Fruit fly (Drosophila melanogaster) whole organism, embryonic: ENCODE results near the gene CG5068.

ENCODE experiments used
- Atf3 ChIP-seq: fragments of 200-800 bp; sonication (Bioruptor generic); optimal IDR thresholded peaks from 3 replicates; lab custom pipeline; 2016; ENCODE audit warnings: missing biosample characterization, missing genetic modification characterization
- BEAF-32 ChIP-seq: fragments of 200-800 bp; sonication (Bioruptor generic); optimal IDR thresholded peaks from 3 replicates; lab custom pipeline; 2017; ENCODE audit warnings: missing biosample characterization, missing genetic modification characterization, mild to moderate bottlenecking, moderate library complexity, missing genetic modification reagents
- CG10267 ChIP-seq: fragments of 200-800 bp; sonication (Bioruptor generic); optimal IDR thresholded peaks from 2 replicates; lab custom pipeline; 2018; ENCODE audit warnings: missing biosample characterization, mild to moderate bottlenecking, missing genetic modification characterization, moderate library complexity
- CG10431 ChIP-seq: fragments of 200-800 bp; sonication (Bioruptor generic); optimal IDR thresholded peaks from 3 replicates; lab custom pipeline; 2018; ENCODE audit warnings: missing biosample characterization, mild to moderate bottlenecking, missing genetic modification characterization
- CG10979 ChIP-seq: fragments of 200-800 bp; sonication (Bioruptor generic); optimal IDR thresholded peaks from 2 replicates; lab custom pipeline; 2018; ENCODE audit warnings: missing biosample characterization, mild to moderate bottlenecking, missing genetic modification characterization, moderate library complexity
- CG11560 ChIP-seq: fragments of 200-800 bp; sonication (Bioruptor generic); IDR thresholded peaks from 3 replicates; pipeline ENCODE4 v1.3.6; 2022; ENCODE audit warnings: missing biosample characterization, missing genetic modification characterization
- CG12391 ChIP-seq: fragments of 200-800 bp; sonication (Bioruptor generic); optimal IDR thresholded peaks from 3 replicates; lab custom pipeline; 2018; ENCODE audit warnings: missing biosample characterization, mild to moderate bottlenecking, missing genetic modification characterization, moderate library complexity
- CG13296 ChIP-seq: fragments of 200-800 bp; sonication (Bioruptor generic); optimal IDR thresholded peaks from 3 replicates; lab custom pipeline; 2018; ENCODE audit warnings: missing biosample characterization, mild to moderate bottlenecking, missing genetic modification characterization
- CG15479 ChIP-seq: fragments of 200-800 bp; sonication (Bioruptor generic); optimal IDR thresholded peaks from 3 replicates; lab custom pipeline; 2019; ENCODE audit warnings: missing biosample characterization, mild to moderate bottlenecking, missing genetic modification characterization, moderate library complexity
- CG17359 ChIP-seq: fragments of 200-800 bp; sonication (Bioruptor generic); optimal IDR thresholded peaks from 3 replicates; lab custom pipeline; 2018; ENCODE audit warnings: missing biosample characterization, mild to moderate bottlenecking, missing genetic modification characterization, moderate library complexity
- CG17361 ChIP-seq: fragments of 200-800 bp; sonication (Bioruptor generic); IDR thresholded peaks from 3 replicates; pipeline ENCODE4 v1.3.6; 2022; ENCODE audit warnings: missing biosample characterization, missing genetic modification characterization
- CG42726 ChIP-seq: fragments of 200-800 bp; sonication (Bioruptor generic); IDR thresholded peaks from 2 replicates; pipeline ENCODE4 v1.3.6; 2022; ENCODE audit warnings: missing biosample characterization, missing genetic modification characterization; ENCODE audit not compliant: partially characterized antibody
- CG4282 ChIP-seq: fragments of 200-800 bp; sonication (Bioruptor generic); optimal IDR thresholded peaks from 2 replicates; lab custom pipeline; 2016; ENCODE audit warnings: missing biosample characterization, missing genetic modification characterization
- CG4360 ChIP-seq: fragments of 200-800 bp; sonication (Bioruptor generic); IDR thresholded peaks from 2 replicates; pipeline ENCODE4 v1.3.6; 2022; ENCODE audit warnings: missing biosample characterization, missing genetic modification characterization
- CG6654 ChIP-seq: fragments of 200-800 bp; sonication (Bioruptor generic); optimal IDR thresholded peaks from 2 replicates; lab custom pipeline; 2017; ENCODE audit warnings: missing biosample characterization, mild to moderate bottlenecking, missing genetic modification characterization
- CG6813 ChIP-seq: fragments of 200-800 bp; sonication (Bioruptor generic); optimal IDR thresholded peaks from 2 replicates; lab custom pipeline; 2017; ENCODE audit warnings: missing biosample characterization, missing genetic modification characterization, mild to moderate bottlenecking, moderate library complexity, missing genetic modification reagents
- CG7357 ChIP-seq: fragments of 200-800 bp; sonication (Bioruptor generic); IDR thresholded peaks from 3 replicates; pipeline ENCODE4 v1.3.6; 2022; ENCODE audit warnings: missing biosample characterization, missing genetic modification characterization
- CG8388 ChIP-seq: fragments of 200-800 bp; sonication (Bioruptor generic); optimal IDR thresholded peaks from 2 replicates; lab custom pipeline; 2019; ENCODE audit warnings: missing biosample characterization, mild to moderate bottlenecking, missing genetic modification characterization, moderate library complexity
- CG9932 ChIP-seq: fragments of 200-800 bp; sonication (Bioruptor generic); IDR thresholded peaks from 2 replicates; pipeline ENCODE4 v1.3.6; 2022; ENCODE audit warnings: missing biosample characterization, missing genetic modification characterization
- D19B ChIP-seq: fragments of 200-800 bp; sonication (Bioruptor generic); optimal IDR thresholded peaks from 2 replicates; lab custom pipeline; 2017; ENCODE audit warnings: missing biosample characterization, mild to moderate bottlenecking, missing genetic modification characterization
- Dbx ChIP-seq: fragments of 200-800 bp; sonication (Bioruptor generic); IDR thresholded peaks from 3 replicates; pipeline ENCODE4 v1.3.6; 2022; ENCODE audit warnings: missing biosample characterization, missing genetic modification characterization
- Drgx ChIP-seq: fragments of 200-800 bp; sonication (Bioruptor generic); IDR thresholded peaks from 2 replicates; pipeline ENCODE4 v1.3.6; 2022; ENCODE audit warnings: missing biosample characterization, missing genetic modification characterization
- Gug ChIP-seq: fragments of 200-800 bp; sonication (Bioruptor generic); IDR thresholded peaks from 4 replicates; pipeline ENCODE4 v1.3.6; 2022; ENCODE audit warnings: missing biosample characterization, missing genetic modification characterization
- HLHmδ ChIP-seq: fragments of 200-800 bp; sonication (Bioruptor generic); optimal IDR thresholded peaks from 2 replicates; lab custom pipeline; 2018; ENCODE audit warnings: missing biosample characterization, mild to moderate bottlenecking, missing genetic modification characterization, moderate library complexity
- Hand ChIP-seq: fragments of 200-800 bp; sonication (Bioruptor generic); optimal IDR thresholded peaks from 2 replicates; lab custom pipeline; 2017; ENCODE audit warnings: mild to moderate bottlenecking, missing biosample characterization, missing genetic modification reagents, missing genetic modification characterization
- Hey ChIP-seq: fragments of 200-800 bp; sonication (Bioruptor generic); optimal IDR thresholded peaks from 3 replicates; lab custom pipeline; 2018; ENCODE audit warnings: missing biosample characterization, mild to moderate bottlenecking, missing genetic modification characterization
- Hr51 ChIP-seq, 2 experiments: fragments of 200-800 bp; sonication (Bioruptor generic); optimal IDR thresholded peaks; 2 replicates in 1 of 2; 3 replicates in 1 of 2; lab custom pipeline; 2016 to 2018; ENCODE audit warnings: missing biosample characterization in 2 of 2, missing genetic modification characterization in 2 of 2, mild to moderate bottlenecking in 1 of 2, moderate library complexity in 1 of 2
- Max ChIP-seq: fragments of 200-800 bp; sonication (Bioruptor generic); optimal IDR thresholded peaks from 2 replicates; lab custom pipeline; 2016; ENCODE audit warnings: missing biosample characterization, mild to moderate bottlenecking, missing genetic modification characterization
- Neu2 ChIP-seq: fragments of 200-800 bp; sonication (Bioruptor generic); optimal IDR thresholded peaks from 3 replicates; lab custom pipeline; 2016; ENCODE audit warnings: missing biosample characterization, missing genetic modification characterization, borderline replicate concordance
- Pdp1 ChIP-seq, 2 experiments: fragments of 200-800 bp; sonication (Bioruptor generic); optimal IDR thresholded peaks; 3 replicates each; lab custom pipeline; 2016; ENCODE audit warnings: missing biosample characterization in 2 of 2, missing genetic modification characterization in 2 of 2, mild to moderate bottlenecking in 1 of 2, moderate library complexity in 1 of 2
- Ptx1 ChIP-seq: fragments of 200-800 bp; sonication (Bioruptor generic); IDR thresholded peaks from 2 replicates; pipeline ENCODE4 v1.3.6; 2022; ENCODE audit warnings: missing biosample characterization, missing genetic modification characterization
- Taf1 ChIP-seq: fragments of 200-800 bp; sonication (Bioruptor generic); IDR thresholded peaks from 2 replicates; pipeline ENCODE4 v1.3.6; 2022; ENCODE audit warnings: missing biosample characterization, missing genetic modification characterization
- Tbp ChIP-seq: fragments of >200 bp; optimal IDR thresholded peaks from 2 replicates; lab custom pipeline; 2018; ENCODE audit warnings: missing biosample characterization, missing genetic modification characterization
- bowl ChIP-seq: fragments of 200-800 bp; sonication (Bioruptor generic); IDR thresholded peaks from 2 replicates; pipeline ENCODE4 v1.3.6; 2022; ENCODE audit warnings: missing biosample characterization, missing genetic modification characterization
- bsh ChIP-seq, 2 experiments: fragments of 200-800 bp; sonication (Bioruptor generic); optimal IDR thresholded peaks; 2 replicates each; lab custom pipeline; 2017 to 2018; ENCODE audit warnings: mild to moderate bottlenecking in 2 of 2, missing biosample characterization in 2 of 2, missing genetic modification characterization in 2 of 2, moderate library complexity in 1 of 2
- dmrt99B ChIP-seq: fragments of 200-800 bp; sonication (Bioruptor generic); optimal IDR thresholded peaks from 2 replicates; lab custom pipeline; 2018; ENCODE audit warnings: missing biosample characterization, mild to moderate bottlenecking, missing genetic modification characterization, moderate library complexity
- ems ChIP-seq: fragments of 200-800 bp; sonication (Bioruptor generic); optimal IDR thresholded peaks from 3 replicates; lab custom pipeline; 2016; ENCODE audit warnings: missing biosample characterization, missing genetic modification characterization
- fd102C ChIP-seq: fragments of 200-800 bp; sonication (Bioruptor generic); optimal IDR thresholded peaks from 2 replicates; lab custom pipeline; 2018; ENCODE audit warnings: missing biosample characterization, mild to moderate bottlenecking, missing genetic modification characterization, moderate library complexity
- ham ChIP-seq: fragments of 200-800 bp; sonication (Bioruptor generic); IDR thresholded peaks from 2 replicates; pipeline ENCODE4 v1.3.6; 2022; ENCODE audit warnings: missing biosample characterization, missing genetic modification characterization
- mam ChIP-seq: fragments of 200-800 bp; sonication (Bioruptor generic); optimal IDR thresholded peaks from 3 replicates; lab custom pipeline; 2016; ENCODE audit warnings: missing biosample characterization, missing genetic modification characterization
- otp ChIP-seq: fragments of 200-800 bp; sonication (Bioruptor generic); IDR thresholded peaks from 3 replicates; pipeline ENCODE4, ENCODE4 v1.3.6; 2022; ENCODE audit warnings: missing biosample characterization, missing genetic modification characterization
- pho ChIP-seq: fragments of 200-800 bp; sonication (Bioruptor generic); optimal IDR thresholded peaks from 2 replicates; lab custom pipeline; 2016; ENCODE audit warnings: missing biosample characterization, missing genetic modification characterization
- pita ChIP-seq: fragments of 200-800 bp; sonication (Bioruptor generic); optimal IDR thresholded peaks from 2 replicates; lab custom pipeline; 2017; ENCODE audit warnings: missing biosample characterization, mild to moderate bottlenecking, missing genetic modification characterization
- prd ChIP-seq, 3 experiments: fragments of >200 bp in 2 of 3; fragments of 200-800 bp in 1 of 3; sonication (Bioruptor generic) in 1 of 3; optimal IDR thresholded peaks in 2 of 3; IDR thresholded peaks in 1 of 3; 2 replicates in 2 of 3; 3 replicates in 1 of 3; pipeline versions ENCODE4 v1.3.6 to Lab custom; 2017 to 2022; ENCODE audit warnings: missing biosample characterization in 1 of 3, missing genetic modification characterization in 1 of 3
- pros ChIP-seq: fragments of 200-800 bp; sonication (Bioruptor generic); optimal IDR thresholded peaks from 3 replicates; lab custom pipeline; 2019; ENCODE audit warnings: missing biosample characterization, mild to moderate bottlenecking, missing genetic modification characterization, moderate library complexity
- sc ChIP-seq, 3 experiments: fragments of >200 bp in 2 of 3; fragments of 200-800 bp in 1 of 3; sonication (Bioruptor generic) in 1 of 3; optimal IDR thresholded peaks; 2 replicates in 2 of 3; 3 replicates in 1 of 3; lab custom pipeline; 2017; ENCODE audit warnings: mild to moderate bottlenecking in 1 of 3, missing biosample characterization in 1 of 3, missing genetic modification characterization in 1 of 3, missing genetic modification reagents in 1 of 3
- sima ChIP-seq: fragments of 200-800 bp; sonication (Bioruptor generic); optimal IDR thresholded peaks from 2 replicates; lab custom pipeline; 2016; ENCODE audit warnings: missing biosample characterization, missing genetic modification characterization
- tup ChIP-seq: fragments of 200-800 bp; sonication (Bioruptor generic); optimal IDR thresholded peaks from 2 replicates; lab custom pipeline; 2016; ENCODE audit warnings: missing biosample characterization, mild to moderate bottlenecking, missing genetic modification characterization, moderate library complexity
- yki ChIP-seq: fragments of >200 bp; optimal IDR thresholded peaks from 3 replicates; lab custom pipeline; 2018
- zen ChIP-seq: fragments of 200-800 bp; sonication (Bioruptor generic); optimal IDR thresholded peaks from 3 replicates; lab custom pipeline; 2018; ENCODE audit warnings: missing biosample characterization, mild to moderate bottlenecking, missing genetic modification characterization, moderate library complexity

The CG5068 gene

DNA sequence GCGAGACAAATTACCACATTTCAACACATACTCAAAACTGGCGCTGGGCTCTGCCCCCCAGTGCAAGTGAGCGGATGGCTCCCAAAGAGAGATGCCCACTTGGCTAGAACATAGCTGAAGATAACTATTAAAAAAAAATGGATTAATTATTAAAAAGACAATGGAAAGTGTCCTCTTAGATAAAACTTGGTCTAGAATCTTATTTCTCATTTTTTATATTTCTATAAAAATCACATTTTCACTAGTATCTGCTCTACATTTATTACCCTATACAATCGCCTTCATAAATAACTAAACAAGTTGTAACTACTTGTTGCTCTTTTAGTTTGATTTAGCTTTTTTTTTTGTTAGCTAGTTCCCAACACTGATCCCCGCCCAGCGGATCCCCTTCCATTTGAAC, 46.4 kb downstream of the CG5068 start (continued):
- peak; percentile 0 for TF ChIP-seq CG6654 (GFP tag; lab: Kevin White, UChicago)
- TF ChIP-seq CG17361 (GFP tag; lab: Robert Waterston, UW) = no peak
- no peak for TF ChIP-seq bowl (GFP tag; lab: Robert Waterston, UW)
- peak in 1 of 2 experiments; percentile 42 for TF ChIP-seq Hr51 (GFP tag; optimal IDR thresholded peaks at IDR 0.05; lab: Kevin White, UChicago)
- no peak for TF ChIP-seq zen (tag; lab: Kevin White, UChicago)
- no peak for TF ChIP-seq mam
- TF ChIP-seq ham (GFP tag; lab: Robert Waterston, UW) = no peak
- no peak for TF ChIP-seq pita (GFP tag; lab: Kevin White, UChicago)
- TF ChIP-seq dmrt99B (tag; lab: Kevin White, UChicago) = peak; percentile 28
- TF ChIP-seq CG12391 (tag; lab: Kevin White, UChicago) = peak; percentile 38
- no peak for TF ChIP-seq CG4360 (GFP tag; lab: Robert Waterston, UW)
- peak; percentile 21 for TF ChIP-seq CG10267
- no peak for TF ChIP-seq Dbx (GFP tag; lab: Robert Waterston, UW)
- TF ChIP-seq fd102C (GFP tag; lab: Kevin White, UChicago) = no peak
- no peak for TF ChIP-seq Taf1 (GFP tag; lab: Robert Waterston, UW)
- TF ChIP-seq Hey (tag; lab: Kevin White, UChicago) = no peak
- no peak for TF ChIP-seq Gug (GFP tag; lab: Robert Waterston, UW)
- no peak for TF ChIP-seq sc (optimal IDR thresholded peaks at IDR 0.05; lab: Kevin White, UChicago)
- peak; percentile 34 for TF ChIP-seq sc (GFP tag; optimal IDR thresholded peaks at IDR 0.05; lab: Kevin White, UChicago)
- no peak for TF ChIP-seq prd (optimal IDR thresholded peaks at IDR 0.05; lab: Kevin White, UChicago)
- TF ChIP-seq prd (GFP tag; IDR thresholded peaks at IDR 0.05; lab: Robert Waterston, UW) = no peak
- no peak for TF ChIP-seq Atf3 (GFP tag; lab: Kevin White, UChicago)
- TF ChIP-seq CG10979 (tag; lab: Kevin White, UChicago) = peak; percentile 54
- no peak for TF ChIP-seq CG10431
- no peak for TF ChIP-seq pho (GFP tag; lab: Kevin White, UChicago)
- TF ChIP-seq otp = no peak
- TF ChIP-seq ems = no peak
- TF ChIP-seq CG9932 (GFP tag; lab: Robert Waterston, UW) = no peak
- TF ChIP-seq Tbp (GFP tag; lab: Kevin White, UChicago) = no peak
- peak; percentile 32 for TF ChIP-seq CG17359 (tag; lab: Kevin White, UChicago)
- no peak for TF ChIP-seq yki (lab: Kevin White, UChicago)
- TF ChIP-seq CG42726 = no peak
- TF ChIP-seq Max = no peak
- no peak for TF ChIP-seq sima
- TF ChIP-seq CG15479 (GFP tag; lab: Kevin White, UChicago) = no peak
- TF ChIP-seq CG11560 (tag; lab: Robert Waterston, UW) = no peak
- TF ChIP-seq Neu2 (GFP tag; lab: Kevin White, UChicago) = no peak
- TF ChIP-seq Hand (GFP tag; lab: Kevin White, UChicago) = no peak
- TF ChIP-seq CG7357 (GFP tag; lab: Robert Waterston, UW) = no peak
- no peak for TF ChIP-seq CG13296 (GFP tag; lab: Kevin White, UChicago)
- TF ChIP-seq HLHmδ (GFP tag; lab: Kevin White, UChicago) = no peak
- TF ChIP-seq pros (GFP tag; lab: Kevin White, UChicago) = no peak
- no peak for TF ChIP-seq D19B
- no peak for TF ChIP-seq BEAF-32
- no peak for TF ChIP-seq CG6813 (GFP tag; lab: Kevin White, UChicago)
- no peak for TF ChIP-seq tup
- peak; percentile 31; the same call in 1 of the 2 replicates for TF ChIP-seq Ptx1 (GFP tag; lab: Robert Waterston, UW)
- no peak for TF ChIP-seq CG4282
- no peak for TF ChIP-seq CG8388 (GFP tag; lab: Kevin White, UChicago)
- TF ChIP-seq Drgx (GFP tag; lab: Robert Waterston, UW) = no peak
- peak in 1 of 2 experiments; percentile 45 for TF ChIP-seq bsh (GFP tag; optimal IDR thresholded peaks at IDR 0.05; lab: Kevin White, UChicago)
- TF ChIP-seq Pdp1 (GFP tag; optimal IDR thresholded peaks at IDR 0.05; lab: Kevin White, UChicago) = no peak
